Worm (Caenorhabditis elegans): ENCODE results near the gene mdt-20.
"Not testable (repeated sequence)": the region's sequence is repeated elsewhere in the genome, so short reads cannot be mapped to it uniquely, and the experiment has no call there.

Gene mdt-20

ce11 chrIV:1182292-1182691 lies 5.3 kb upstream of the mdt-20 start, which contains the start of gene rmif-2:
Gene rmif-2 (plus strand): TSS chrIV:1182592.
- not testable (repeated sequence) for TF ChIP-seq vab-15 (tag; optimal IDR thresholded peaks at IDR 0.05); sox-4 (tag; optimal IDR thresholded peaks at IDR 0.05); alr-1 (tag; optimal IDR thresholded peaks at IDR 0.05; ENCODE audit: borderline replicate concordance)

- TF ChIP-seq mef-2 (tag; optimal IDR thresholded peaks at IDR 0.05) (no peak), unc-130 (tag; optimal IDR thresholded peaks at IDR 0.05) (no peak), sox-4 (tag; optimal IDR thresholded peaks at IDR 0.05) (no peak)
Observed at ce11 chrIV:1192765-1193164, 5.2 kb downstream of the mdt-20 start, which contains the start of gene spl-3. Gene spl-3 (plus strand): TSS chrIV:1193065.

ce11 chrIV:1199501-1199900 lies 11.9 kb downstream of the mdt-20 start:
- TF ChIP-seq fkh-10 (GFP tag; optimal IDR thresholded peaks at IDR 0.05) (no peak), pag-3 (tag; optimal IDR thresholded peaks at IDR 0.05; ENCODE audit: borderline replicate concordance, insufficient read depth) (no peak), grh-1 (GFP tag; IDR thresholded peaks at IDR 0.05) (no peak), lir-3 (tag; optimal IDR thresholded peaks at IDR 0.05; ENCODE audit: poor library complexity) (no peak), pax-3 (tag; optimal IDR thresholded peaks at IDR 0.05) (no peak), F16B12.6 (tag; optimal IDR thresholded peaks at IDR 0.05) (no peak), unc-62 (GFP tag; optimal IDR thresholded peaks at IDR 0.05) (no peak), snpc-4 (tag; optimal IDR thresholded peaks at IDR 0.05) (no peak), ama-1 (optimal IDR thresholded peaks at IDR 0.05) (no peak), nhr-71 (tag; optimal IDR thresholded peaks at IDR 0.05) (no peak), fkh-4 (tag; optimal IDR thresholded peaks at IDR 0.05; ENCODE audit: borderline replicate concordance) (no peak), ces-1 (GFP tag; optimal IDR thresholded peaks at IDR 0.05) (no peak), sup-37 (GFP tag; optimal IDR thresholded peaks at IDR 0.05) (no peak), efl-3 (GFP tag; optimal IDR thresholded peaks at IDR 0.05) (no peak), ceh-63 (GFP tag; optimal IDR thresholded peaks at IDR 0.05) (no peak), sptf-1 (tag; optimal IDR thresholded peaks at IDR 0.05) (no peak), lin-14 (GFP tag; optimal IDR thresholded peaks at IDR 0.05) (no peak), ceh-82 (tag; optimal IDR thresholded peaks at IDR 0.05) (no peak), nhr-12 (tag; optimal IDR thresholded peaks at IDR 0.05) (no peak), jun-1 (tag; optimal IDR thresholded peaks at IDR 0.05) (no peak)

- TF ChIP-seq nhr-85 (tag) (peak; percentile 6), nhr-76 (tag; optimal IDR thresholded peaks at IDR 0.05) (no peak)
Observed at ce11 chrIV:1204870-1205269, 17.3 kb downstream of the mdt-20 start, which contains the start of gene dsl-2. Gene dsl-2 (minus strand): TSS chrIV:1204970.

- TF ChIP-seq jun-1 (tag; optimal IDR thresholded peaks at IDR 0.05) (no peak), mep-1 (tag; optimal IDR thresholded peaks at IDR 0.05) (no peak), aly-2 (tag; optimal IDR thresholded peaks at IDR 0.05) (no peak), mdl-1 (tag; optimal IDR thresholded peaks at IDR 0.05) (no peak), F16B12.6 (tag; optimal IDR thresholded peaks at IDR 0.05) (no peak), ama-1 (optimal IDR thresholded peaks at IDR 0.05) (no peak), ceh-82 (tag; optimal IDR thresholded peaks at IDR 0.05) (no peak), aha-1 (tag; optimal IDR thresholded peaks at IDR 0.05) (no peak), hlh-17 (GFP tag; optimal IDR thresholded peaks at IDR 0.05; ENCODE audit: borderline replicate concordance) (no peak), Y116A8C.19 (tag; optimal IDR thresholded peaks at IDR 0.05; ENCODE audit: borderline replicate concordance) (no peak), lin-39 (tag; optimal IDR thresholded peaks at IDR 0.05) (no peak), zag-1 (tag; optimal IDR thresholded peaks at IDR 0.05) (no peak), ets-5 (GFP tag; IDR thresholded peaks at IDR 0.05) (no peak), ceh-90 (tag; optimal IDR thresholded peaks at IDR 0.05) (no peak), C34B4.2 (tag; optimal IDR thresholded peaks at IDR 0.05) (no peak), nhr-85 (tag) (no peak), zip-4 (GFP tag; optimal IDR thresholded peaks at IDR 0.05) (no peak), egl-13 (tag; optimal IDR thresholded peaks at IDR 0.05) (no peak)
Observed at ce11 chrIV:1207980-1208379, 20.4 kb downstream of the mdt-20 start, which contains the start of gene dsl-1. Gene dsl-1 (minus strand): TSS chrIV:1208080.

Measured in whole organism, L1 larva.